Fruit fly (Drosophila melanogaster) Kc167 (cell line): ENCODE measurements around the gene CG14401.

Experiments
- Myc ChIP-seq: fragments of >200 bp; optimal IDR thresholded peaks from 2 replicates; lab custom pipeline; 2017; ENCODE audit warnings: missing external identifiers
- Sin3A ChIP-seq: fragments of >200 bp; optimal IDR thresholded peaks from 2 replicates; lab custom pipeline; 2018; ENCODE audit warnings: missing external identifiers
- h ChIP-seq: fragments of >200 bp; optimal IDR thresholded peaks from 3 replicates; lab custom pipeline; 2018; ENCODE audit warnings: missing external identifiers
- psq ChIP-seq: fragments of >200 bp; optimal IDR thresholded peaks from 2 replicates; lab custom pipeline; 2017; ENCODE audit warnings: missing external identifiers
- ttk ChIP-seq: sonication (Bioruptor generic); optimal IDR thresholded peaks from 2 replicates; lab custom pipeline; 2017; ENCODE audit warnings: missing external identifiers

dm6 chr2L:20820767-20821166 lies 48.9 kb upstream of the CG14401 start, which contains the start of gene CheB38c:
- TF ChIP-seq ttk (lab: Kevin White, UChicago) (no peak), Myc (lab: Kevin White, UChicago) (no peak), Sin3A (lab: Kevin White, UChicago) (no peak), psq (lab: Kevin White, UChicago) (no peak), h (no peak)
